Fruit fly (Drosophila melanogaster): Measurements from ENCODE around the gene mTerf5.
A peak's percentile ranks its signal among the peaks of the same experiment; 100 is the strongest.

Gene mTerf5

DNA sequence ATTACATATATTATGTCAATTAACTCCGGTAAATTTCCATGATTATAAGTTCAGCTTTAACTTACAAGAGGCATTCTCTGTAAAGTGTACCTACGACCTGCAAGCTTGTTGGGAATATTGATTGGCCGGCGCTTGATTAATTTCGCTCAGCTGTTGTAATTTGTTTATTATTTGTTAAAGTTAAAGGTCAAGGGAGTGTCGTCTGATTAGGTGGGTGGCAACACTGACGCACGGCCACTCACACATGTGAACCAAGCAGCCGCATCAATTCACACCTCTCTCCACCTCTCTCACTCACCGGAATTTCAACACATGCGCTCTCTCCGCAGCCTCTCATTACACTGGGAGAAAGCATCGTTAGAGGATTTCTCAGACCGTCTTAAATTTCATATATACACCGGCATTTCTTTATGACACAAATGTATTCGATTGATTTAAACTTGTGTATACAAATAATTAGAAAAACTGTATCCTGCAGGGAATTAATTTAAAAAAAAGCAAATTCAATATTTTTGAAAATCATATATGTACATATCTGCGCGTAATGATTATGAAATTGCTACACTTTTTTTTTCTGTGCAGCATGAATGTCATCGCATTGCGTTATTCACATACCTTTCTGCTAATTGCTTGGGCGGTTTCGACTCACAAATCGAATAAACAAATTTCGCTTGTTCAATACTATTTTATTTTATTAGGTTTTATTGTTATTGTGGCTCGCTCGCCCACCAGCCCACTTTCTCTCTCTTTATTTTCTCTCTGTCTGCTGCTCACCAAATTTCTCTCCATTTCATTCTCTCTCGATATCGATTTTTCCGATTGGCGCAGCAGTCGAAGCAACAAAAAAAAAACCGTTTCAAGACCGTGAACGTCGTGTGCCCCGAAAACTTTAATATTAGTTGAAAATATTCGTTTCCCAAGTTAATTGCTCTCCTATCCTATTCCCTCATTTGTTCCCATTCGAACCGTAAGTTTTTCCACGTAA, 51.2 kb downstream of the mTerf5 start (continued):
- TF ChIP-seq jing (GFP tag; optimal IDR thresholded peaks at IDR 0.05) = peak; percentile 89
- peak in 1 of 3 experiments; percentile 85 for TF ChIP-seq Stat92E (GFP tag; optimal IDR thresholded peaks at IDR 0.05)
- peak; percentile 61 for TF ChIP-seq Ravus (GFP tag; IDR thresholded peaks at IDR 0.05)
- peak; percentile 87 for TF ChIP-seq CG6765 (GFP tag; optimal IDR thresholded peaks at IDR 0.05)
- TF ChIP-seq CG8290 (GFP tag; optimal IDR thresholded peaks at IDR 0.05) = peak; percentile 71
- peak in 1 of 2 experiments; percentile 67 for TF ChIP-seq CG8290 (tag; optimal IDR thresholded peaks at IDR 0.05)
- TF ChIP-seq CG11723 (GFP tag; optimal IDR thresholded peaks at IDR 0.05) = peak; percentile 89
- peak; percentile 69 for TF ChIP-seq Dad (GFP tag; optimal IDR thresholded peaks at IDR 0.05)
- TF ChIP-seq CG17385 (GFP tag; optimal IDR thresholded peaks at IDR 0.05) = peak; percentile 91
- peak; percentile 16 for TF ChIP-seq Dp (GFP tag; optimal IDR thresholded peaks at IDR 0.05)
- TF ChIP-seq E2f1 (GFP tag; IDR thresholded peaks at IDR 0.05) = peak; percentile 86
- TF ChIP-seq CG9437 (GFP tag; optimal IDR thresholded peaks at IDR 0.05) = peak; percentile 92
- peak; percentile 73 for TF ChIP-seq gsb (GFP tag; IDR thresholded peaks at IDR 0.05)
- peak; percentile 60 for TF ChIP-seq CG8765 (GFP tag; IDR thresholded peaks at IDR 0.05)
- TF ChIP-seq Sox102F (GFP tag; optimal IDR thresholded peaks at IDR 0.05) = peak; percentile 96
- peak; percentile 71 for TF ChIP-seq CG17612 (GFP tag; IDR thresholded peaks at IDR 0.05)
- peak; percentile 69 for TF ChIP-seq CG3065 (GFP tag; optimal IDR thresholded peaks at IDR 0.05)
- TF ChIP-seq mam (GFP tag; optimal IDR thresholded peaks at IDR 0.05) = peak; percentile 91
- peak; percentile 92 for TF ChIP-seq HHEX (GFP tag; optimal IDR thresholded peaks at IDR 0.05)
- TF ChIP-seq MBD-R2 (GFP tag; IDR thresholded peaks at IDR 0.05) = peak; percentile 57; the same call in 1 of the 2 replicates
- TF ChIP-seq CG3163 (GFP tag; optimal IDR thresholded peaks at IDR 0.05) = peak; percentile 75
- peak; percentile 84 to 95 for TF ChIP-seq Hr51 (GFP tag; optimal IDR thresholded peaks at IDR 0.05)
- TF ChIP-seq insv (GFP tag; optimal IDR thresholded peaks at IDR 0.05) = peak; percentile 14 to 69
- TF ChIP-seq hth (optimal IDR thresholded peaks at IDR 0.05) = no peak
- TF ChIP-seq CG9797 (GFP tag; optimal IDR thresholded peaks at IDR 0.05) = peak; percentile 22
- peak in 1 of 2 experiments; percentile 96 for TF ChIP-seq Eip74EF (GFP tag; optimal IDR thresholded peaks at IDR 0.05)
- TF ChIP-seq sna (GFP tag; IDR thresholded peaks at IDR 0.05; ENCODE audit: partially characterized antibody) = no peak
- TF ChIP-seq Trl (optimal IDR thresholded peaks at IDR 0.05) = peak; percentile 76 to 77
- TF ChIP-seq Trl (GFP tag; optimal IDR thresholded peaks at IDR 0.05) = peak; percentile 74
- peak; percentile 92 for TF ChIP-seq HLH54F (GFP tag; optimal IDR thresholded peaks at IDR 0.05)
- peak; percentile 86 for TF ChIP-seq Nf-YC (tag; optimal IDR thresholded peaks at IDR 0.05)
- TF ChIP-seq CG32772 (GFP tag; IDR thresholded peaks at IDR 0.05) = peak; percentile 89
- peak; percentile 40 for TF ChIP-seq CG17912 (GFP tag; optimal IDR thresholded peaks at IDR 0.05)
- peak; percentile 79 for TF ChIP-seq eyg (GFP tag; optimal IDR thresholded peaks at IDR 0.05)
- TF ChIP-seq D19B (GFP tag; optimal IDR thresholded peaks at IDR 0.05) = peak; percentile 73
- TF ChIP-seq ssp (GFP tag; IDR thresholded peaks at IDR 0.05) = peak; percentile 81
- no peak for TF ChIP-seq knrl (GFP tag; IDR thresholded peaks at IDR 0.05; ENCODE audit: partially characterized antibody)
- TF ChIP-seq sima (GFP tag; optimal IDR thresholded peaks at IDR 0.05) = peak; percentile 58
- peak; percentile 61 for TF ChIP-seq emc (GFP tag; optimal IDR thresholded peaks at IDR 0.05)
- TF ChIP-seq CG31224 (GFP tag; IDR thresholded peaks at IDR 0.05) = peak; percentile 77
- peak; percentile 83 for TF ChIP-seq tx (GFP tag; optimal IDR thresholded peaks at IDR 0.05)
- no peak for TF ChIP-seq fru (optimal IDR thresholded peaks at IDR 0.05)
- TF ChIP-seq CG8478 (optimal IDR thresholded peaks at IDR 0.05) = no peak
- TF ChIP-seq CG9609 (GFP tag; optimal IDR thresholded peaks at IDR 0.05) = peak; percentile 93
- TF ChIP-seq CG13424 (tag; optimal IDR thresholded peaks at IDR 0.05) = peak; percentile 98
- peak; percentile 86 for TF ChIP-seq slou (GFP tag; optimal IDR thresholded peaks at IDR 0.05)
- peak; percentile 94 for TF ChIP-seq zen (tag; optimal IDR thresholded peaks at IDR 0.05)
- TF ChIP-seq CG31441 (GFP tag; IDR thresholded peaks at IDR 0.05) = peak; percentile 98
- no peak for TF ChIP-seq eve (GFP tag; optimal IDR thresholded peaks at IDR 0.05)
- TF ChIP-seq onecut (GFP tag; IDR thresholded peaks at IDR 0.05) = peak; percentile 100
